Fruit fly (Drosophila melanogaster): Measurements from ENCODE around the gene CG8813.

The CG8813 gene

DNA sequence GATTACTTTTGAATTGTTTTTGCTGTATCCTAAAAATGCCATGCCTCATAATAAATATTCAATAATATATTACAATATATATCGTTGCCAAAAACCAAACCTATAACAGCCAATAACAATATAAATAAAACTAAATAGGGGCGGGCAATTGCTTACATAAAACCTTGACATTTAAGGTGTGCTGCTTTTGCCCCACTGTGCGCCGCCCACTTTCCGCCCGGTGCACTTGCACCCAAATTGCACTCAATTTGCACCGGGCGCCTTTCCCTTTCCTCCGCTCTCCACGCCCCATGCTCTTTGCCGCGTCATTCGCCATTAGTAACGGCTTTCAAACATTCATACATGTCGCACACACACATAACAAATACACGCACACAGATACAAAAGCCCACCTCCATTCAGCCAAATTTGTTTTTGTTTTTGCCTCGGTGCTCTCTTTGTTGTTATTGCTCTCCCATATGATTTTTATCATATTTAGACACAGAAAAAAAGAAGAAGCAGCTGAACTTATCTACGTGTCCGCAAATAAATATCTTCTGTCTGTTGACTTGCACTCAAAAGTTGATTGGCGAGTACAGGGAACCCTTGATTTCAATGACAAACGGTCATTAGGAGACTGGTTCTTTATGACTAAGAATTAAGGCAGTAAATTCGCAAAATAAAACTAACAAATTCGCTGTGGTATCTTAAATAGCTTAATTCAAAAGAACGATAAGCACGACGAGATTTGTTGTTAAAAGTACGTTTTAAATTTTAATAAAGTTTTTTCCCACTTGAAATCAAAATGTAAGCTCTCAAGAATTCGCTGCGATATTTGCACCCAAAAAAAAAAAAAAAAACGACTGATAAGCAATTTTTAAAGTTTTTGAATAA is 11.4 kb upstream of the CG8813 start (continued):
- no peak for TF ChIP-seq ap (GFP tag; IDR thresholded peaks at IDR 0.05)
- no peak for TF ChIP-seq CG32772 (GFP tag; IDR thresholded peaks at IDR 0.05)
- TF ChIP-seq Taf1 (GFP tag; IDR thresholded peaks at IDR 0.05): no peak
- no peak for TF ChIP-seq Dref (GFP tag; IDR thresholded peaks at IDR 0.05)
- peak; percentile 1 for TF ChIP-seq CG5245 (GFP tag; optimal IDR thresholded peaks at IDR 0.05)
- no peak for TF ChIP-seq CG16813 (GFP tag; IDR thresholded peaks at IDR 0.05; ENCODE audit: partially characterized antibody)
- TF ChIP-seq ftz-f1 (GFP tag; optimal IDR thresholded peaks at IDR 0.05): no peak
- TF ChIP-seq CG13894 (tag; optimal IDR thresholded peaks at IDR 0.05): peak; percentile 43
- no peak for TF ChIP-seq luna (GFP tag; optimal IDR thresholded peaks at IDR 0.05)
- no peak for TF ChIP-seq BEAF-32 (GFP tag; optimal IDR thresholded peaks at IDR 0.05)
- TF ChIP-seq ab (GFP tag; optimal IDR thresholded peaks at IDR 0.05): no peak
- no peak for TF ChIP-seq CG6791 (GFP tag; IDR thresholded peaks at IDR 0.05; ENCODE audit: partially characterized antibody)
- no peak for TF ChIP-seq esg (GFP tag; conservative IDR thresholded peaks at IDR 0.05)
- no peak for TF ChIP-seq Rx (GFP tag; IDR thresholded peaks at IDR 0.05)
- TF ChIP-seq E2f1 (GFP tag; IDR thresholded peaks at IDR 0.05): no peak
- no peak for TF ChIP-seq CG31224 (GFP tag; IDR thresholded peaks at IDR 0.05)

DNA sequence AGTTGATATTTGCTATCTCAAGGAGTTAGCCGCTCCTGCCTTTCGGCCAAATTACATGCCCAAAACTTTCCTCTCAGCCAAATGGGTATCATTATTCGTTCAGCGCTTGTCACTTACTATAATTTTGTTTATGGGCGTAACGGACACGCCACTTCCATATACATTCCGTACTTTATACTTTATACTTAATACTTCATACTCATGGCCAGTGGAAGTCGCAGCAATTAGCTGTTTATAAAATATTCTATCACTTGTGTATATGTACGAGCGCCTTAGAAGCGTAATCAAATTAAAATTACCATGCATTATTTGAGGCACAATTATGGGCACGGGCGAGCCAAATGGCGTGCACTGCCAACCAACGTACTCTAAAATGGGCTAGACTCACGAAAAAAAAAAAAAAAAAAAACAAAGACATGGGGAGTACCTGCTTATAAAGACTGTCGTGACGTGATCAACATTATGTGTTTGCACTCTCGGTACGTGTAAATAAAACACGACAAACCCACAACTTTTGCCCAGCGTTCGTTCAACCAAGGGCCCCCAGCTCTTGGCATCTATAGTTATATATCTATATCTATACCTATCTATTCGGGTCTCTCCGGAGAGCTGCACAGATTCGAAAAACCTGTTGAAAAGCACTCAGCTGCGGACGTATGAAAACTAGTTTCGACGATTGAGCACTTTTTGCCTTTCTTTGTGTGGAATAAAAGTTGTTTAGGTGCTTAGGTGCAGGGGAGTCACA is 8.1 kb upstream of the CG8813 start:
- TF ChIP-seq Atf-2 (GFP tag; optimal IDR thresholded peaks at IDR 0.05): no peak
- TF ChIP-seq CG3407 (GFP tag; optimal IDR thresholded peaks at IDR 0.05): no peak
- no peak for TF ChIP-seq CG4282 (GFP tag; optimal IDR thresholded peaks at IDR 0.05)
- no peak for TF ChIP-seq unc-4 (GFP tag; IDR thresholded peaks at IDR 0.05; ENCODE audit: partially characterized antibody)
- no peak for TF ChIP-seq CG16779 (GFP tag; IDR thresholded peaks at IDR 0.05)
- TF ChIP-seq Tbp (GFP tag; optimal IDR thresholded peaks at IDR 0.05): no peak
- TF ChIP-seq CrebB (tag; optimal IDR thresholded peaks at IDR 0.05): peak; percentile 48
- no peak for TF ChIP-seq cas (GFP tag; IDR thresholded peaks at IDR 0.05)
- TF ChIP-seq PHDP (tag; optimal IDR thresholded peaks at IDR 0.05): peak; percentile 5
- TF ChIP-seq Sry-δ (GFP tag; optimal IDR thresholded peaks at IDR 0.05): no peak
- peak; percentile 94 for TF ChIP-seq z (GFP tag; IDR thresholded peaks at IDR 0.05)
- TF ChIP-seq CG31365 (tag; optimal IDR thresholded peaks at IDR 0.05): peak; percentile 30
- TF ChIP-seq Max (GFP tag; optimal IDR thresholded peaks at IDR 0.05): no peak
- no peak for TF ChIP-seq grau (tag; optimal IDR thresholded peaks at IDR 0.05)
- no peak for TF ChIP-seq Dek (tag; optimal IDR thresholded peaks at IDR 0.05)
- TF ChIP-seq Side (GFP tag; optimal IDR thresholded peaks at IDR 0.05): no peak
- no peak for TF ChIP-seq repo (GFP tag; optimal IDR thresholded peaks at IDR 0.05)
- no peak for TF ChIP-seq en (GFP tag; optimal IDR thresholded peaks at IDR 0.05)
- TF ChIP-seq Antp (GFP tag; optimal IDR thresholded peaks at IDR 0.05): no peak
- TF ChIP-seq phol (tag; optimal IDR thresholded peaks at IDR 0.05): no peak
- TF ChIP-seq Vsx1 (GFP tag; optimal IDR thresholded peaks at IDR 0.05): no peak
- TF ChIP-seq Lhr (GFP tag; optimal IDR thresholded peaks at IDR 0.05): no peak
- no peak for TF ChIP-seq trh (GFP tag; optimal IDR thresholded peaks at IDR 0.05)
- TF ChIP-seq wdn (GFP tag; IDR thresholded peaks at IDR 0.05): no peak
- peak; percentile 81 for TF ChIP-seq Med (GFP tag)
- no peak for TF ChIP-seq CG8281 (tag; optimal IDR thresholded peaks at IDR 0.05)
- TF ChIP-seq Stat92E (GFP tag; optimal IDR thresholded peaks at IDR 0.05): no peak
- TF ChIP-seq esg (GFP tag; conservative IDR thresholded peaks at IDR 0.05): no peak
- no peak for TF ChIP-seq CG3163 (GFP tag; optimal IDR thresholded peaks at IDR 0.05)
- no peak for TF ChIP-seq inv (GFP tag; IDR thresholded peaks at IDR 0.05; ENCODE audit: partially characterized antibody)
- TF ChIP-seq HLHmδ (GFP tag; optimal IDR thresholded peaks at IDR 0.05): peak; percentile 63
- no peak for TF ChIP-seq hkb (optimal IDR thresholded peaks at IDR 0.05)
- TF ChIP-seq hkb (GFP tag; IDR thresholded peaks at IDR 0.05): peak; percentile 16; the same call in 1 of the 2 replicates
